Fruit fly (Drosophila melanogaster): ENCODE measurements around the gene fig.

Gene fig

DNA sequence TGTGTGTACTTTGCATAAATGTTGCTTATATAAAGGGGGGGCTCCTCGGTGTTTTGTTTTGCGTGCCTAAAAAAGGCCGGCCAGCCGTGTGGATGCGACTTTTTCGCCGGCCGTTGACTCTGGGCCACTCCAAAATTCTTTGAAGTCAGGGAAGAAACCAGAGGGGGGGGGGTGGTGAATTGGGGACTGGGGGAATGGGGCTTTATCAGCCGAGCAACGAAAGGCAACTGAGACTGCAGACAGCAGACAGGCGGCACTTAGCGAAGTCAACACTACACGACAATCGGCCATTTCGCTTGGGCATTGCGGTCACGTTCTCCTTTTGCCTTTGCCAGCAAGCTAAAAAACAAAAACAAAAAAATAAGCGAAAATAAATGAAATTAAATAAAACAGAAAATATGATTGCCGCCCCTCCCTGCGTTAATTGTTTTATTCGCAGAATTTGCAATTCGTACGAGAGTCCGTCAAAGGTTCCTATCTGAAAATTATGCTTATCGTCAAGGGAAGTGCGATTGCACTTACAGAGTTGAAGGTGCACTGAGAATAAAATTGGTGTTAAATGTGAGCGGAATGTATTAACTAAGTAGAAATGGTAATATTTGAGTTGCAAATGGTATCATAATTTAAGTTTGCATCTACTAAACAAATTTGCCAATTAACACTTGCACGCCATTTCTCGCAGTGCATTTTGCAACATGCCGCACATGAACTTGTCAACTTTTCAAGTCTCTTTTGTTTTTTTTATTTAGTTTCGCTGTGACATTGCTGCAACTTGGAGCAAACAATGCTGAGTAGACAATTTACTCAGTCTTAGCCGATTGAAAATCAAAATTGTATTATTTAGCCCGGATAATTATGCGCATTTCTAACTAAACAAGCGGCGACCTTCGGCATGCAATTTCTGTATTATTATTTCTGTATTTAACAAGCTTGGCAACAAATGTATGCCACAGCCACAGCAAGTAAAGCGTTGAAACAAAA lies 6.1 kb upstream of the fig start (continued):
- peak; percentile 77 for TF ChIP-seq lz (GFP tag; optimal IDR thresholded peaks at IDR 0.05)
- peak; percentile 64 for TF ChIP-seq CG15336 (GFP tag; IDR thresholded peaks at IDR 0.05)
- peak; percentile 20 for TF ChIP-seq Sox15 (GFP tag; optimal IDR thresholded peaks at IDR 0.05)
- TF ChIP-seq topi (GFP tag; optimal IDR thresholded peaks at IDR 0.05): peak; percentile 95
- TF ChIP-seq fkh (GFP tag; optimal IDR thresholded peaks at IDR 0.05): no peak
- TF ChIP-seq CG11762 (GFP tag; optimal IDR thresholded peaks at IDR 0.05; ENCODE audit: insufficient read depth): peak; percentile 82
- TF ChIP-seq Sox102F (GFP tag; optimal IDR thresholded peaks at IDR 0.05): peak; percentile 76
- TF ChIP-seq fd85E (GFP tag; optimal IDR thresholded peaks at IDR 0.05): peak; percentile 59
- peak; percentile 24 for TF ChIP-seq CG32006 (GFP tag; optimal IDR thresholded peaks at IDR 0.05)
- TF ChIP-seq CG6808 (GFP tag; optimal IDR thresholded peaks at IDR 0.05): peak; percentile 32

DNA sequence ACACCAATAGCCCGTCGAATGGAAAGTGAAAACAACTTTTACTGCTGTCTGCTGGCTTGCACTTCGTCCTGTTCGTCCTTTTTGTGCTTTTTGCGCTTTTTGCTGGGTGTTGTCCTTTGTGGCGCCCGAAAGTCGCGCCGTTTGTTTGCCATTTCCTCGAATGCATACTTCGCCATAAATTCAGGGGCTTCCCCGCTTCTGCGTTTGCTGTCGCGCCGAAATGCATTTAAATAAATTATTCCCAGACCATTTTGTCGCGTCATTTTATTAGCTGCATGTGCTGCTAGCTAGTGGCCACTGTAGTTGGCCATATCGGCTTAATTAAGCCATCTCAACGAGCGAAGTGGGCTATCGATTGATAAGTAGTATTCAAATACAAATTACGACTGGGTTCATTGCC lies 5.0 kb upstream of the fig start:
- no peak for TF ChIP-seq CG4318 (GFP tag; optimal IDR thresholded peaks at IDR 0.05)
- TF ChIP-seq CG6854 (GFP tag; optimal IDR thresholded peaks at IDR 0.05): no peak
- no peak for TF ChIP-seq cyc (GFP tag; optimal IDR thresholded peaks at IDR 0.05)
- no peak for TF ChIP-seq CG8632 (GFP tag; optimal IDR thresholded peaks at IDR 0.05)
- no peak for TF ChIP-seq Met (GFP tag; optimal IDR thresholded peaks at IDR 0.05)
- no peak for TF ChIP-seq Sox15 (GFP tag; optimal IDR thresholded peaks at IDR 0.05)

DNA sequence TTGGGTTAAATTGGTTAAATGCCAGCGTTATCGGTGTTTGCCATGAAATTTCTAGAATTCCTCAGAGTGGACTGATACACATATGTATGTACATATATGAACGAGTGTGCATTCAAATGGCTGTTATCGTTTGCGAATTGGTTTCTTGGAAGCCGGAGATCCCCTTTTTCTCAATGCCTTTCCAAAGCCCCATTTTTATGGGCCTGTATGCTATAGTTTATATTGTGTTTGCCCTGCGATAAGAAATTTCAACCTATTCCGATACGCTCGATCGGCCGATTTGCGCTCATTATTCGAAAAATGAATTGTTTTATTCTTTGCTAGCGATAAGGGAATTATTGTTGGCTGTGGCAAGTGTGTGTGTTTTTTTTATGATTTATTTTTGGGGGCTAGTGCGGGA lies 3.0 kb upstream of the fig start:
- peak; percentile 53 for TF ChIP-seq svp (GFP tag)
- no peak for TF ChIP-seq Eip93F (GFP tag; optimal IDR thresholded peaks at IDR 0.05)
- TF ChIP-seq dsx (GFP tag; optimal IDR thresholded peaks at IDR 0.05; ENCODE audit: poor library complexity, severe bottlenecking): no peak

DNA sequence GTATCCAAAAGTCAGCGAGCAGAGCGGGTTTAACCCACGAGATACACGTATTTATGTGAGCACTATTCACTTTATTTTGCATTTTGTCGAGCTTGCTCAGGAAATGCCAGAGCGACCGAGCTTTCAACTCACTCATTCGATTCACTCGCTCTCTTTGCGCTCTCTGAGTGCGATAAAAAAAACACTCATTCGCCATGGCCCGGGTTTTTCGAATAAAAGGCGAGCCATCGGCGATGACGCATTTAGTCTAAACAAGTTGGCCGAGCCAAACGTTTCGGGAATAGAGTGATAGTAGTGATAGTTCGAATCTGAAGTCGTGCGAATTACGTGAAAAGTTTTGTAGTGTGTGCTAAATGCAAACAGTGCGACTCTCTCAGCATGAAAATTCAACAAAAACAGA lies 2.1 kb upstream of the fig start:
- no peak for TF ChIP-seq fd85E (GFP tag; optimal IDR thresholded peaks at IDR 0.05)
- no peak for TF ChIP-seq fd59A (GFP tag; optimal IDR thresholded peaks at IDR 0.05)
- no peak for TF ChIP-seq CG11294 (GFP tag; IDR thresholded peaks at IDR 0.05)
- TF ChIP-seq svp (GFP tag): peak; percentile 69
- TF ChIP-seq achi (GFP tag; optimal IDR thresholded peaks at IDR 0.05): no peak
- TF ChIP-seq Eip75B (GFP tag; optimal IDR thresholded peaks at IDR 0.05): peak; percentile 28
- peak; percentile 47 for TF ChIP-seq vri (GFP tag; optimal IDR thresholded peaks at IDR 0.05)
- peak; percentile 63 for TF ChIP-seq CG9139 (GFP tag; optimal IDR thresholded peaks at IDR 0.05)
- TF ChIP-seq CG31627 (GFP tag; optimal IDR thresholded peaks at IDR 0.05): no peak
- peak; percentile 46; the same call in 1 of the 3 replicates for TF ChIP-seq CG8119 (GFP tag; IDR thresholded peaks at IDR 0.05)
- TF ChIP-seq pdm3 (GFP tag; optimal IDR thresholded peaks at IDR 0.05): no peak
- TF ChIP-seq lz (GFP tag; optimal IDR thresholded peaks at IDR 0.05): no peak
- no peak for TF ChIP-seq Smox (GFP tag; optimal IDR thresholded peaks at IDR 0.05)
- TF ChIP-seq Met (GFP tag; optimal IDR thresholded peaks at IDR 0.05): peak; percentile 0
- no peak for TF ChIP-seq CG11762 (GFP tag; optimal IDR thresholded peaks at IDR 0.05; ENCODE audit: insufficient read depth)
- no peak for TF ChIP-seq CG10631 (GFP tag; optimal IDR thresholded peaks at IDR 0.05)
- peak; percentile 2 for TF ChIP-seq Ets96B (tag; optimal IDR thresholded peaks at IDR 0.05)
- TF ChIP-seq cyc (GFP tag; optimal IDR thresholded peaks at IDR 0.05): no peak
- TF ChIP-seq CG8319 (GFP tag; optimal IDR thresholded peaks at IDR 0.05): no peak
- no peak for TF ChIP-seq CG7368 (GFP tag; optimal IDR thresholded peaks at IDR 0.05)
- TF ChIP-seq CG8632 (GFP tag; optimal IDR thresholded peaks at IDR 0.05): no peak
- TF ChIP-seq CG15336 (GFP tag; IDR thresholded peaks at IDR 0.05): peak; percentile 47; the same call in 1 of the 2 replicates
- TF ChIP-seq Lpt (GFP tag; optimal IDR thresholded peaks at IDR 0.05): peak; percentile 25
- no peak for TF ChIP-seq Gug (GFP tag; IDR thresholded peaks at IDR 0.05)
- peak; percentile 79 for TF ChIP-seq CG6854 (GFP tag; optimal IDR thresholded peaks at IDR 0.05)
- peak; percentile 45 for TF ChIP-seq CG16779 (tag; optimal IDR thresholded peaks at IDR 0.05)
- no peak for TF ChIP-seq Hr38 (GFP tag; optimal IDR thresholded peaks at IDR 0.05)
- no peak for TF ChIP-seq CG4318 (GFP tag; optimal IDR thresholded peaks at IDR 0.05)
- TF ChIP-seq CG6163 (GFP tag; IDR thresholded peaks at IDR 0.05): peak; percentile 65; the same call in 2 of the 3 replicates
- TF ChIP-seq spab (GFP tag; optimal IDR thresholded peaks at IDR 0.05): no peak
- TF ChIP-seq Sox102F (GFP tag; optimal IDR thresholded peaks at IDR 0.05): peak; percentile 6
- no peak for TF ChIP-seq salr (GFP tag; optimal IDR thresholded peaks at IDR 0.05)
- TF ChIP-seq CG6808 (GFP tag; optimal IDR thresholded peaks at IDR 0.05): peak; percentile 45
- TF ChIP-seq Hr4 (GFP tag; optimal IDR thresholded peaks at IDR 0.05): no peak
- no peak for TF ChIP-seq Ets21C (GFP tag; optimal IDR thresholded peaks at IDR 0.05)
- TF ChIP-seq fkh (GFP tag; optimal IDR thresholded peaks at IDR 0.05): peak; percentile 82
- TF ChIP-seq Hr39 (GFP tag; optimal IDR thresholded peaks at IDR 0.05): no peak

Data from whole organism, prepupa.